Fruit fly (Drosophila melanogaster): ENCODE measurements around the gene ND-B18.

DNA sequence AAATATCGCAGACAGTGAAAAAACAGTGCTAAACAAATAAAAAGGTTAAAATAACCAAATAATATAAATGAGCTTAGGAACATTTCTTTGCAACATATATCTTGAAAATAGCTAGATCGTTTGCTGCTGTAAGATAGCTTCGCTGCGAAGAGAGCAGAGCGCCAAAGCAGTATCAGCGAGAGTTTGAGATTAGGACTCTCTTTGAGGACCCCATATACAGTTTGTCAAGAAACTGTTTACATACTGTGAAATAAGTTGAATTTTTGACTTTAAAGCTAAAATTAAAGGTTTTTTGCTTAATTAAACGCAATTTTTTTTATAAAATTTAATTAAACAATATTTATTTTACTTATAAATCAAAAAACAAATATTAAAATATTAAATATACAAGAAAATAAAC is 13.1 kb downstream of the ND-B18 start:
- TF ChIP-seq OdsH (GFP tag; optimal IDR thresholded peaks at IDR 0.05) = no peak
- TF ChIP-seq lola (GFP tag; optimal IDR thresholded peaks at IDR 0.05) = no peak
- no peak for TF ChIP-seq Hr78 (GFP tag; optimal IDR thresholded peaks at IDR 0.05)
- no peak for TF ChIP-seq usp (GFP tag; optimal IDR thresholded peaks at IDR 0.05)
- TF ChIP-seq foxo (GFP tag; optimal IDR thresholded peaks at IDR 0.05) = no peak
- TF ChIP-seq Abd-B (GFP tag; optimal IDR thresholded peaks at IDR 0.05) = no peak
- TF ChIP-seq Sp1 (GFP tag; optimal IDR thresholded peaks at IDR 0.05) = no peak
- TF ChIP-seq ey (GFP tag; optimal IDR thresholded peaks at IDR 0.05) = no peak

All from whole organism, wandering third instar larva.